Fruit fly (Drosophila melanogaster): ENCODE data around the gene Epp.

DNA sequence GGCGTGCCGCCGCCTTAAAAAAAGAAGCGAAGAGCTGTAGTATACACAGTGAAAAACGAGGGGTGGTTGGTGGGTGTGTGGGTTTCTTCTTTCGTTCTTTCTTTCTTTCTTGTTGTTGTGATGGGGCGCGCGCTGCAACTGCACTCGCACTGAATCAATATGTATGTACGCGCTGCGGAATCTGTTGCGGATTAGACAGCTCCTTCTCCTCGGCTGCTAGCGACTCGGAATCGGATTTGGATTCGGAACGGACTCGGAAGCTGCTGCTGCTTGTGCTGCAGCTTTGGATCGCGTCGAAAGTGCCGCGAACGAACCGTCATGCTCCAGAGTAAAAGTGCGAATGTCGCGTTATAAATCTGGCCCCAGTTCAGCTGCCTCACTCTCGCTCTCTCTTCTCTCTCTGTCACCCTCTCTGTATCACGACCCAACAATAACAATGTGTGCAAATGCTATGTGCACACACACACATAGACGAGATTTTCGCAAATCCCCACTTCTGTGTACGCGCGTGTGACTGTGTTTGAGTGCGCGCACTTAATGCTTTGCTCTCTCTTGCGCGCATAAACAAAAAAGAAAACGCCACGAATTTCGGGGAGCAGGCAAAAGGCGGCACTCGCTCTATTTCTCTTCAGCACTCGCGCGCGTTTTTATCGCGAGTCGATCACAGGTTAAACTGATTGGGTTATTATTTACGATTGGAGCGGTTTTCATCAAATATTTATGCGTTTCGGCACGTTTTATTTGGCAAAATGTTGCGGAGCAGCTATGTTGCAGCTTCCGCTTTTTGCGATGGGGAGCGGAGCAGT lies 38.5 kb upstream of the Epp start:
- TF ChIP-seq dsf (GFP tag; optimal IDR thresholded peaks at IDR 0.05; ENCODE audit: borderline replicate concordance) (no peak), usp (GFP tag; optimal IDR thresholded peaks at IDR 0.05) (no peak), lola (GFP tag; optimal IDR thresholded peaks at IDR 0.05) (no peak), fru (GFP tag; optimal IDR thresholded peaks at IDR 0.05) (peak; percentile 29), jim (GFP tag; optimal IDR thresholded peaks at IDR 0.05) (no peak), HLH106 (tag; optimal IDR thresholded peaks at IDR 0.05) (no peak), pan (optimal IDR thresholded peaks at IDR 0.05) (no peak), psq (GFP tag; optimal IDR thresholded peaks at IDR 0.05) (peak; percentile 43), h (GFP tag; optimal IDR thresholded peaks at IDR 0.05) (peak; percentile 64), CG32264 (GFP tag; optimal IDR thresholded peaks at IDR 0.05) (no peak)

Data from whole organism, wandering third instar larva.